Worm (Caenorhabditis elegans) whole organism, late embryonic: ENCODE data around the gene ref-1.

Source experiments
- C08G9.2 ChIP-seq: sonication (generic microtip); optimal IDR thresholded peaks from 2 replicates; lab custom pipeline; 2016; ENCODE audit warnings: mild to moderate bottlenecking, missing genetic modification characterization, moderate library complexity, missing compliant biosample characterization
- C38D4.7 ChIP-seq: fragments of 200-800 bp; sonication (Bioruptor generic); optimal IDR thresholded peaks from 2 replicates; lab custom pipeline; 2018; ENCODE audit warnings: mild to moderate bottlenecking, missing genetic modification characterization, moderate library complexity, missing compliant biosample characterization
- F13H6.1 ChIP-seq: sonication (generic microtip); optimal IDR thresholded peaks from 2 replicates; lab custom pipeline; 2016; ENCODE audit warnings: missing genetic modification characterization, missing compliant biosample characterization
- K02D7.2 ChIP-seq: sonication (generic microtip); optimal IDR thresholded peaks from 2 replicates; lab custom pipeline; 2017; ENCODE audit warnings: mild to moderate bottlenecking, missing genetic modification characterization, missing compliant biosample characterization
- K09A11.1 ChIP-seq: sonication (generic microtip); optimal IDR thresholded peaks from 2 replicates; lab custom pipeline; 2017; ENCODE audit warnings: antibody characterized with exemption, mild to moderate bottlenecking, missing genetic modification characterization, missing compliant biosample characterization; ENCODE audit not compliant: insufficient read depth
- T23F11.4 ChIP-seq: fragments of 200-800 bp; sonication (Bioruptor generic); optimal IDR thresholded peaks from 2 replicates; lab custom pipeline; 2018; ENCODE audit warnings: mild to moderate bottlenecking, missing genetic modification characterization, missing compliant biosample characterization
- ahr-1 ChIP-seq: sonication (generic microtip); optimal IDR thresholded peaks from 2 replicates; lab custom pipeline; 2016; ENCODE audit warnings: missing genetic modification characterization, missing compliant biosample characterization
- ceh-14 ChIP-seq: sonication (generic microtip); optimal IDR thresholded peaks from 2 replicates; lab custom pipeline; 2016; ENCODE audit warnings: missing genotype, missing genetic modification characterization, missing compliant biosample characterization
- ceh-19 ChIP-seq: fragments of 200-800 bp; sonication (Bioruptor generic); optimal IDR thresholded peaks from 2 replicates; lab custom pipeline; 2018; ENCODE audit warnings: mild to moderate bottlenecking, missing genetic modification characterization, missing compliant biosample characterization
- ceh-2 ChIP-seq: sonication (generic microtip); optimal IDR thresholded peaks from 2 replicates; lab custom pipeline; 2016; ENCODE audit warnings: missing genotype, missing genetic modification characterization, missing compliant biosample characterization
- ceh-30 ChIP-seq: fragments of 150-350 bp; optimal IDR thresholded peaks from 2 replicates; lab custom pipeline; 2014; ENCODE audit warnings: missing biosample characterization, missing genetic modification characterization
- ceh-31 ChIP-seq: sonication (generic microtip); optimal IDR thresholded peaks from 2 replicates; lab custom pipeline; 2016; ENCODE audit warnings: missing genetic modification characterization, missing compliant biosample characterization
- ceh-34 ChIP-seq: sonication (generic microtip); optimal IDR thresholded peaks from 2 replicates; lab custom pipeline; 2016; ENCODE audit warnings: mild to moderate bottlenecking, missing genetic modification characterization, missing compliant biosample characterization
- ceh-48 ChIP-seq: sonication (generic microtip); optimal IDR thresholded peaks from 2 replicates; lab custom pipeline; 2016; ENCODE audit warnings: missing genetic modification characterization, inconsistent platforms, missing compliant biosample characterization
- ceh-6 ChIP-seq: fragments of 200-800 bp; sonication (Bioruptor generic); optimal IDR thresholded peaks from 2 replicates; lab custom pipeline; 2018; ENCODE audit warnings: mild to moderate bottlenecking, missing genetic modification characterization, missing compliant biosample characterization
- che-1 ChIP-seq: sonication (generic microtip); optimal IDR thresholded peaks from 2 replicates; lab custom pipeline; 2016; ENCODE audit warnings: mild to moderate bottlenecking, missing genetic modification characterization, missing compliant biosample characterization
- dve-1 ChIP-seq: sonication (generic microtip); optimal IDR thresholded peaks from 2 replicates; lab custom pipeline; 2017; ENCODE audit warnings: antibody characterized with exemption, mild to moderate bottlenecking, missing genetic modification characterization, missing compliant biosample characterization
- elt-4 ChIP-seq: sonication (generic microtip); optimal IDR thresholded peaks from 2 replicates; lab custom pipeline; 2016; ENCODE audit warnings: missing genetic modification characterization, missing compliant biosample characterization
- ets-4 ChIP-seq: sonication (generic microtip); optimal IDR thresholded peaks from 2 replicates; lab custom pipeline; 2016; ENCODE audit warnings: missing genetic modification characterization, missing compliant biosample characterization
- eyg-1 ChIP-seq: sonication (generic microtip); optimal IDR thresholded peaks from 2 replicates; lab custom pipeline; 2016; ENCODE audit warnings: missing genotype, missing genetic modification characterization, missing compliant biosample characterization
- fax-1 ChIP-seq: sonication (generic microtip); optimal IDR thresholded peaks from 2 replicates; lab custom pipeline; 2016; ENCODE audit warnings: missing genotype, missing genetic modification characterization, missing compliant biosample characterization
- fkh-10 ChIP-seq: fragments of 150-350 bp; optimal IDR thresholded peaks from 2 replicates; lab custom pipeline; 2014; ENCODE audit warnings: missing biosample characterization, missing genetic modification reagents, missing genetic modification characterization
- fkh-6 ChIP-seq: sonication (generic microtip); optimal IDR thresholded peaks from 2 replicates; lab custom pipeline; 2016; ENCODE audit warnings: missing genetic modification characterization, missing compliant biosample characterization
- gmeb-2 ChIP-seq: sonication (generic microtip); optimal IDR thresholded peaks from 2 replicates; lab custom pipeline; 2016; ENCODE audit warnings: missing genetic modification characterization, inconsistent platforms, missing compliant biosample characterization
- hlh-13 ChIP-seq: fragments of 200-800 bp; sonication (Bioruptor generic); optimal IDR thresholded peaks from 2 replicates; lab custom pipeline; 2018; ENCODE audit warnings: mild to moderate bottlenecking, missing genetic modification characterization, missing compliant biosample characterization
- hlh-30 ChIP-seq: sonication (generic microtip); optimal IDR thresholded peaks from 2 replicates; lab custom pipeline; 2017; ENCODE audit warnings: antibody characterized with exemption, missing genetic modification characterization, missing compliant biosample characterization; ENCODE audit not compliant: insufficient read depth
- lim-6 ChIP-seq: sonication (generic microtip); optimal IDR thresholded peaks from 2 replicates; lab custom pipeline; 2016; ENCODE audit warnings: missing genetic modification characterization, missing compliant biosample characterization
- lin-11 ChIP-seq: fragments of 200-800 bp; sonication (Bioruptor generic); optimal IDR thresholded peaks from 2 replicates; lab custom pipeline; 2018; ENCODE audit warnings: mild to moderate bottlenecking, missing genetic modification characterization, missing compliant biosample characterization
- nhr-232 ChIP-seq: sonication (generic microtip); optimal IDR thresholded peaks from 2 replicates; lab custom pipeline; 2016; ENCODE audit warnings: missing genetic modification characterization, missing compliant biosample characterization
- pag-3 ChIP-seq: sonication (generic microtip); optimal IDR thresholded peaks from 2 replicates; lab custom pipeline; 2016; ENCODE audit warnings: missing compliant biosample characterization, missing genetic modification characterization, borderline replicate concordance
- pax-1 ChIP-seq: fragments of 150-350 bp; optimal IDR thresholded peaks from 2 replicates; lab custom pipeline; 2014; ENCODE audit warnings: missing biosample characterization, missing genetic modification characterization
- pha-2 ChIP-seq: sonication (generic microtip); optimal IDR thresholded peaks from 2 replicates; lab custom pipeline; 2017; ENCODE audit warnings: mild to moderate bottlenecking, missing genetic modification characterization, missing compliant biosample characterization
- pqm-1 ChIP-seq: sonication (generic microtip); optimal IDR thresholded peaks from 2 replicates; lab custom pipeline; 2016; ENCODE audit warnings: missing genetic modification characterization, missing compliant biosample characterization
- pros-1 ChIP-seq: fragments of 150-350 bp; optimal IDR thresholded peaks from 2 replicates; lab custom pipeline; 2014; ENCODE audit warnings: missing biosample characterization, missing genetic modification reagents, missing genetic modification characterization
- ref-2 ChIP-seq: sonication (generic microtip); optimal IDR thresholded peaks from 2 replicates; lab custom pipeline; 2016; ENCODE audit warnings: missing genetic modification characterization, missing compliant biosample characterization
- sdc-2 ChIP-seq: sonication (generic microtip); optimal IDR thresholded peaks from 2 replicates; lab custom pipeline; 2016; ENCODE audit warnings: missing genotype, missing genetic modification characterization, missing compliant biosample characterization
- sox-4 ChIP-seq: sonication (generic microtip); optimal IDR thresholded peaks from 2 replicates; lab custom pipeline; 2017; ENCODE audit warnings: mild to moderate bottlenecking, missing genetic modification characterization, inconsistent platforms, missing compliant biosample characterization
- syd-9 ChIP-seq: sonication (generic microtip); optimal IDR thresholded peaks from 2 replicates; lab custom pipeline; 2016; ENCODE audit warnings: mild to moderate bottlenecking, missing genetic modification characterization, moderate library complexity, missing compliant biosample characterization
- tbx-2 ChIP-seq: sonication (generic microtip); optimal IDR thresholded peaks from 2 replicates; lab custom pipeline; 2016; ENCODE audit warnings: missing genetic modification characterization, missing compliant biosample characterization
- unc-3 ChIP-seq, 2 experiments: fragments of 200-800 bp in 1 of 2; sonication (Bioruptor generic) in 1 of 2; sonication (generic microtip) in 1 of 2; conservative IDR thresholded peaks in 1 of 2; optimal IDR thresholded peaks in 1 of 2; 2 replicates each; pipeline versions ENCODE4 v1.3.6 to Lab custom; 2016 to 2022; ENCODE audit warnings: missing compliant biosample characterization in 2 of 2, missing genetic modification characterization in 2 of 2, missing genetic modification reagents in 1 of 2
- unc-86 ChIP-seq: sonication (generic microtip); optimal IDR thresholded peaks from 2 replicates; lab custom pipeline; 2016; ENCODE audit warnings: missing genetic modification characterization, missing compliant biosample characterization
- zip-5 ChIP-seq: sonication (generic microtip); optimal IDR thresholded peaks from 2 replicates; lab custom pipeline; 2016; ENCODE audit warnings: missing genetic modification characterization, missing compliant biosample characterization
- ztf-16 ChIP-seq: sonication (generic microtip); optimal IDR thresholded peaks from 2 replicates; lab custom pipeline; 2017; ENCODE audit warnings: missing genetic modification characterization, missing compliant biosample characterization

ref-1 gene

DNA sequence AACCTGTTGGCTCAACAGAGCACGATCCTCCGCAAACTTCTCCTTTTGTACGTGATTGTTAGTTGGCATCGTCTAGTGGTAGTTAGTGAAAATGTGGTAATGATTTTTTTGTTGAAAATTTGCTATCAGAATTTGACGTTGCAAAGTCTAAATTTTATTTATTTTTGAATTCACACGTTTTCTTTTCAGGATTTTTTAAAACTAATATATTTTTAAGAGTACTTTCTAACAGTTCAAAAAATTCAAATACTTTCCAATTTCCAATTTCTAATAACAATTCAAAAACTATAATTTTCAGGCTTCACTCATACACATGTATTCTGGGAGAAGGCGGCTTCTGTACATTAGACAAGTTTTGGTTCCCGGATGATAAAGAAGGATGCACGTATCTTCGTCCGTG, 16.1 kb downstream of the ref-1 start, which contains the start of gene ubxn-5:
Gene ubxn-5, minus strand, starts transcription at position 101 of the 400 bp plus-strand sequence.
- TF ChIP-seq ceh-48 (tag; lab: Kevin White, UChicago) (no peak), ceh-14 (no peak), K09A11.1 (tag; lab: Kevin White, UChicago) (no peak), sdc-2 (tag; lab: Kevin White, UChicago) (no peak), nhr-232 (tag; lab: Kevin White, UChicago) (no peak), pha-2 (no peak), eyg-1 (tag; lab: Kevin White, UChicago) (no peak), C38D4.7 (GFP tag; lab: Kevin White, UChicago) (no peak), ahr-1 (tag; lab: Kevin White, UChicago) (no peak), ceh-6 (GFP tag; lab: Kevin White, UChicago) (no peak), ref-2 (tag; lab: Kevin White, UChicago) (no peak), sox-4 (no peak), ztf-16 (no peak), pax-1 (tag; lab: Kevin White, UChicago) (no peak), syd-9 (no peak)
- TF ChIP-seq, all 69 proteins: peak for 0

DNA sequence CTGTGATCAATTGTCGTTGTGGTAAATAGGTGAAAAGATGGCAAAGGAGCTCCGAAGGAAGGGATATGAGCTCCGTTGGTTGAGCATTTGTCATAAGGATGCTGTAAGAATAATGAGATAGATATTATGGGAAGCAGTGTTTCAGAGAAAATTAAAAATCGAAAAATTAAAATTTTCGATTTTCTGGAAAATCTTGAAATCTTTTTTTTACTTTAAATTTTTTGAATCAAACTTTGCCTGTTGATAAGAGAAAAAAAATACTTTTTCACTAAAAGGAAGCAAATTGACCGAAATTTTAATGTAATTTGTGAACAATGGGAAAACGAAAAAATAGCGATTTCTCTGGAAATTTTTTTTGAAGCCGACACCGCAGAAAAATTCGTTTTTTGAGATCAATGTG, 21.3 kb downstream of the ref-1 start, which contains the start of gene mec-15:
Gene mec-15, minus strand, starts transcription at position 101 of the 400 bp plus-strand sequence.
- TF ChIP-seq sdc-2 (tag; lab: Kevin White, UChicago) (no peak), nhr-232 (tag; lab: Kevin White, UChicago) (no peak), gmeb-2 (no peak), C08G9.2 (tag; lab: Kevin White, UChicago) (no peak), ceh-34 (no peak), sox-4 (no peak), ets-4 (tag; lab: Kevin White, UChicago) (no peak), tbx-2 (tag; lab: Kevin White, UChicago) (no peak), pros-1 (tag; lab: Kevin White, UChicago) (no peak), K09A11.1 (tag; lab: Kevin White, UChicago) (no peak)

DNA sequence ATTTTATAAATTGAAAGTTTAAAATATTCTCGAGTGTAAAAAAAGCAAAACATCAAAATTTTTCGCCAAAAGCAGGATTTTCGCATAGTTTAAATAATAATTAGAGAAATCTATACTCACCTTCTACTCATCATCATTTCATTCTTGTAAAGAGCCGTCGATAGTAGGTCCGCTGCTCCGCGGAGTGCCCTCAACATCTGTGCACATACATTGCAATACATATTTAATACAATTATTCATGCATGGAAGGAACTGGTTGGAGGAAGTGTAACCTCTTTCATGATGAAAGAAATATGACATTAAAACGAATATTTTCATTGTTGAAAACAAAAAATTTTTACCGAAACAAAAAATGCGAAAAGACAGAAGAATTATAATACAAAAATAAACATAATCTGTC, 24.0 kb downstream of the ref-1 start, which contains the start of gene mrps-14:
Gene mrps-14, minus strand, starts transcription at position 197 of the 400 bp plus-strand sequence.
- TF ChIP-seq ceh-2 (tag; lab: Kevin White, UChicago) (no peak), sox-4 (no peak), ceh-19 (GFP tag; lab: Kevin White, UChicago) (no peak), pha-2 (no peak), pax-1 (tag; lab: Kevin White, UChicago) (no peak)
- TF ChIP-seq, all 69 proteins: peak for 0

DNA sequence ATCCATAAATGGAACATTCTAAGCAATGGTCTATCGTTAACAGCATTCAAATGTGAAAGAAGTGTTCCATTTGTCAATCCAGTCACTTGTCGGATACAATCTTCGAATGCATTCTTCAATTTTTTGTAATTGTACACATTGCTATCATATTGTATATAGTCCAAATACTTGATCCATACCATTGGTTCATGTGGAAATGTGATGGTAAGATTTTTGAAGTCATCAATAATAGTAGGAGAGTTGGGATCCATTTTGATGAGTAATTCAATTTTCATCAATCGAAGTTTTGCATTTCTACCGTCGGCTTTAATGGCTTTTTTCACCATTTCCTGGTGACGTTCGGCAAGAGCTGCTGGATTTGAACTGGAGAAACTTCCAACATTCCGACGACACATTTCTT, 27.3 kb downstream of the ref-1 start:
- no peak for TF ChIP-seq T23F11.4 (GFP tag; lab: Kevin White, UChicago)
- no peak for TF ChIP-seq ahr-1 (tag; lab: Kevin White, UChicago)
- TF ChIP-seq fax-1 (tag; lab: Kevin White, UChicago) = no peak
- no peak for TF ChIP-seq dve-1 (tag; lab: Kevin White, UChicago)
- TF ChIP-seq C08G9.2 (tag; lab: Kevin White, UChicago) = no peak
- TF ChIP-seq pax-1 (tag; lab: Kevin White, UChicago) = no peak
- TF ChIP-seq ceh-31 (tag; lab: Kevin White, UChicago) = no peak
- TF ChIP-seq che-1 (tag; lab: Kevin White, UChicago) = no peak
- TF ChIP-seq ceh-14 = no peak
- no peak for TF ChIP-seq ceh-30 (tag; lab: Kevin White, UChicago)
- TF ChIP-seq F13H6.1 (tag; lab: Kevin White, UChicago) = no peak
- TF ChIP-seq K02D7.2 (tag; lab: Kevin White, UChicago) = no peak
- no peak for TF ChIP-seq lin-11
- no peak for TF ChIP-seq sdc-2 (tag; lab: Kevin White, UChicago)
- no peak for TF ChIP-seq fkh-10
- TF ChIP-seq gmeb-2 = no peak
- TF ChIP-seq tbx-2 (tag; lab: Kevin White, UChicago) = no peak
- TF ChIP-seq C38D4.7 (GFP tag; lab: Kevin White, UChicago) = no peak
- TF ChIP-seq sox-4 = no peak
- TF ChIP-seq, all 69 proteins: peak for 0

DNA sequence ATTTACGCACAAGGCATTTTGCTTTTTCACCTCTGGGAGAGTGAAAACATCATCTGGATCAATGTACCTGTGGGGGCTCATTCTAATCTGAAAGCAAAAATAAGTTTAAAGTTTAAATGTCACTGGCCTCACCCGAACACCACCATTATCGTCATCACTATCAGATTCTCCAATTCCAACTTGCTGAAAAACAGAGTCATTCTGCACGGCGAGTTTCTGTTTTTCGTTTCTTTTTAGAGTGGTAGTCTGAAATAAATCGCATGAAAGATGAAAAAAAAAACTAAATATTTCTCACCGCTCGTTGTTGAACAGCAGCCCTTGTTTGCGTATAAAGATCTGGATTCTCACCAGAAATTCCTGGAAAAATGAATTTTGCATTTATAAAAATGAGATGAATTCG, 28.9 kb downstream of the ref-1 start:
- TF ChIP-seq elt-4 (tag; lab: Kevin White, UChicago) = no peak
- TF ChIP-seq pag-3 (tag; lab: Kevin White, UChicago) = no peak
- no peak for TF ChIP-seq hlh-13 (GFP tag; lab: Kevin White, UChicago)
- no peak for TF ChIP-seq ceh-2 (tag; lab: Kevin White, UChicago)
- TF ChIP-seq zip-5 = no peak
- no peak for TF ChIP-seq lin-11
- TF ChIP-seq lim-6 (tag; lab: Kevin White, UChicago) = no peak
- no peak for TF ChIP-seq dve-1 (tag; lab: Kevin White, UChicago)
- no peak for TF ChIP-seq fkh-6 (tag; lab: Kevin White, UChicago)
- no peak for TF ChIP-seq K09A11.1 (tag; lab: Kevin White, UChicago)
- no peak for TF ChIP-seq pqm-1 (tag; lab: Kevin White, UChicago)
- TF ChIP-seq unc-3 (GFP tag; conservative IDR thresholded peaks at IDR 0.05; lab: Robert Waterston, UW) = no peak
- no peak for TF ChIP-seq unc-3 (tag; optimal IDR thresholded peaks at IDR 0.05; lab: Kevin White, UChicago)
- TF ChIP-seq unc-86 (tag; lab: Kevin White, UChicago) = no peak
- TF ChIP-seq pros-1 (tag; lab: Kevin White, UChicago) = no peak
- TF ChIP-seq hlh-30 (tag; lab: Kevin White, UChicago) = no peak
- no peak for TF ChIP-seq fkh-10
